Worm (Caenorhabditis elegans) whole organism, L4 larva: ENCODE data around the gene cnt-1.

Source experiments
- T26A8.4 ChIP-seq: fragments of 200-800 bp; sonication (Bioruptor generic); IDR thresholded peaks from 2 replicates; pipeline ENCODE4 v1.3.6; 2022; ENCODE audit warnings: missing genetic modification characterization, missing compliant biosample characterization
- egl-27 ChIP-seq: sonication (generic microtip); optimal IDR thresholded peaks from 3 replicates; lab custom pipeline; 2017; ENCODE audit warnings: missing biosample characterization, missing genetic modification reagents, missing genetic modification characterization
- pqm-1 ChIP-seq: sonication (generic microtip); optimal IDR thresholded peaks from 2 replicates; lab custom pipeline; 2017; ENCODE audit warnings: missing biosample characterization, missing genetic modification characterization
- zip-11 ChIP-seq: fragments of 200-800 bp; sonication (Bioruptor generic); IDR thresholded peaks from 2 replicates; pipeline ENCODE4 v1.3.6; 2022; ENCODE audit warnings: missing genetic modification characterization, missing compliant biosample characterization

DNA sequence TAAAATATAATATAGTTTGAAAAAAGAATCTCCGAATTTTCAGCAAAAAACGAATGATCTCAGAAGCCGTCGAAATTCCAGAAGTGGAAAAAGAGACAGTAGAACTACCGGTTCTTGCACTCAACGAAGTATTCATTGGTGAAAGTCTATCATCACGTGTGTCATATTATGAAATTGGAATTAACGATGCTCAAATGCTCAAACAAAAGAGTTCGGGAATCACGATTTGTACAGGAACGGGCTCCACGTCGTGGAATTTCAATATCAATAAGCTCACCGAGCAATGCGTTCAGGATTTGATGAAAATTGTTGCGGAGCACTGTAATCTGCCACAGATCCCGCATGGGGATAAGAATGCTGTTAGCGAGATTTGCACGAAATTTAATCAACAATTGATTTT is 30.4 kb downstream of the cnt-1 start:
- no peak for TF ChIP-seq egl-27
- TF ChIP-seq zip-11: no peak
- no peak for TF ChIP-seq pqm-1 (tag; lab: Kevin White, UChicago)
- no peak for TF ChIP-seq T26A8.4 (GFP tag; lab: Robert Waterston, UW)
